Worm (Caenorhabditis elegans) whole organism, young adult: ENCODE data around the gene oma-2.
A peak's percentile ranks its signal among the peaks of the same experiment; 100 is the strongest.

Source experiments
- D2030.7 ChIP-seq: fragments of 200-800 bp; sonication (Bioruptor generic); IDR thresholded peaks from 2 replicates; pipeline ENCODE4 v1.3.6; 2022; ENCODE audit warnings: missing genetic modification reagents, missing genetic modification characterization, missing compliant biosample characterization
- F22D6.2 ChIP-seq: sonication (generic microtip); optimal IDR thresholded peaks from 2 replicates; lab custom pipeline; 2016; ENCODE audit warnings: mild to moderate bottlenecking, missing genetic modification characterization, missing compliant biosample characterization
- F23B12.7 ChIP-seq: sonication (generic microtip); optimal IDR thresholded peaks from 2 replicates; lab custom pipeline; 2017; ENCODE audit warnings: missing genetic modification characterization, mild to moderate bottlenecking, missing compliant biosample characterization, antibody characterized with exemption, moderate library complexity; ENCODE audit not compliant: insufficient read depth
- F37B4.10 ChIP-seq: fragments of 200-800 bp; sonication (Bioruptor generic); IDR thresholded peaks from 2 replicates; pipeline ENCODE4 v1.3.6; 2022; ENCODE audit warnings: missing genetic modification characterization, missing compliant biosample characterization
- F52B5.7 ChIP-seq: sonication (generic microtip); optimal IDR thresholded peaks from 2 replicates; lab custom pipeline; 2016; ENCODE audit warnings: mild to moderate bottlenecking, missing genetic modification characterization, missing compliant biosample characterization
- F55B11.4 ChIP-seq: sonication (generic microtip); optimal IDR thresholded peaks from 2 replicates; lab custom pipeline; 2016; ENCODE audit warnings: missing compliant biosample characterization, missing genetic modification characterization, borderline replicate concordance; ENCODE audit not compliant: insufficient read depth
- K11D2.4 ChIP-seq: fragments of 200-800 bp; sonication (Bioruptor generic); IDR thresholded peaks from 2 replicates; pipeline ENCODE4 v1.3.6; 2022; ENCODE audit warnings: missing genetic modification reagents, missing genetic modification characterization, missing compliant biosample characterization
- Y56A3A.18 ChIP-seq: fragments of 200-800 bp; sonication (Bioruptor generic); IDR thresholded peaks from 2 replicates; pipeline ENCODE4 v1.3.6; 2022; ENCODE audit warnings: missing genetic modification reagents, missing genetic modification characterization, missing compliant biosample characterization
- ama-1 ChIP-seq, 3 experiments: fragments of 150-350 bp in 1 of 3; sonication (generic microtip) in 2 of 3; optimal IDR thresholded peaks; 2 replicates each; lab custom pipeline; 2014 to 2018; ENCODE audit warnings: missing biosample characterization in 2 of 3, missing genetic modification characterization in 2 of 3, missing genetic modification reagents in 2 of 3
- aptf-2 ChIP-seq: fragments of 200-800 bp; sonication (Bioruptor generic); conservative IDR thresholded peaks from 2 replicates; pipeline ENCODE4 v1.3.6; 2022; ENCODE audit warnings: missing genetic modification reagents, missing genetic modification characterization, missing compliant biosample characterization
- attf-3 ChIP-seq: fragments of 200-800 bp; sonication (Bioruptor generic); conservative IDR thresholded peaks from 2 replicates; pipeline ENCODE4 v1.3.6; 2022; ENCODE audit warnings: missing genetic modification reagents, missing genetic modification characterization, missing compliant biosample characterization
- bed-1 ChIP-seq: fragments of 200-800 bp; sonication (Bioruptor generic); IDR thresholded peaks from 2 replicates; pipeline ENCODE4 v1.3.6; 2022; ENCODE audit warnings: missing genetic modification reagents, missing genetic modification characterization, missing compliant biosample characterization
- ccch-3 ChIP-seq: fragments of 200-800 bp; sonication (Bioruptor generic); optimal IDR thresholded peaks from 2 replicates; lab custom pipeline; 2018; ENCODE audit warnings: mild to moderate bottlenecking, missing genetic modification characterization, missing compliant biosample characterization
- cebp-2 ChIP-seq: fragments of 200-800 bp; sonication (Bioruptor generic); IDR thresholded peaks from 2 replicates; pipeline ENCODE4 v1.3.6; 2022; ENCODE audit warnings: missing genetic modification characterization, missing compliant biosample characterization
- ceh-40 ChIP-seq: fragments of 200-800 bp; sonication (Bioruptor generic); IDR thresholded peaks from 2 replicates; pipeline ENCODE4 v1.3.6; 2022; ENCODE audit warnings: missing genetic modification characterization, missing compliant biosample characterization
- ceh-58 ChIP-seq: fragments of 200-800 bp; sonication (Bioruptor generic); IDR thresholded peaks from 2 replicates; pipeline ENCODE4 v1.3.6; 2022; ENCODE audit warnings: missing genetic modification characterization, missing compliant biosample characterization
- ceh-91 ChIP-seq: fragments of 200-800 bp; sonication (Bioruptor generic); IDR thresholded peaks from 2 replicates; pipeline ENCODE4 v1.3.6; 2022; ENCODE audit warnings: missing genetic modification reagents, missing genetic modification characterization, missing compliant biosample characterization
- egl-18 ChIP-seq: fragments of 200-800 bp; sonication (Bioruptor generic); IDR thresholded peaks from 2 replicates; pipeline ENCODE4 v1.3.6; 2022; ENCODE audit warnings: missing genetic modification reagents, missing genetic modification characterization, missing compliant biosample characterization
- gei-17 ChIP-seq: fragments of 200-800 bp; sonication (Bioruptor generic); optimal IDR thresholded peaks from 2 replicates; lab custom pipeline; 2018; ENCODE audit warnings: mild to moderate bottlenecking, missing genetic modification characterization, missing compliant biosample characterization
- him-1 ChIP-seq: sonication (generic microtip); optimal IDR thresholded peaks from 2 replicates; lab custom pipeline; 2016; ENCODE audit warnings: missing genotype, missing genetic modification reagents, missing genetic modification characterization, missing compliant biosample characterization
- hlh-12 ChIP-seq: sonication (generic microtip); optimal IDR thresholded peaks from 2 replicates; lab custom pipeline; 2016; ENCODE audit warnings: missing genetic modification characterization, missing compliant biosample characterization
- hmg-1.2 ChIP-seq: fragments of 200-800 bp; sonication (Bioruptor generic); IDR thresholded peaks from 2 replicates; pipeline ENCODE4 v1.3.6; 2022; ENCODE audit warnings: missing genetic modification reagents, missing genetic modification characterization, missing compliant biosample characterization
- hmg-20 ChIP-seq: fragments of 200-800 bp; sonication (Bioruptor generic); IDR thresholded peaks from 2 replicates; pipeline ENCODE4 v1.3.6; 2022; ENCODE audit warnings: missing genetic modification reagents, missing genetic modification characterization, missing compliant biosample characterization
- lag-1 ChIP-seq: fragments of 200-800 bp; sonication (Bioruptor generic); IDR thresholded peaks from 2 replicates; pipeline ENCODE4 v1.3.6; 2022; ENCODE audit warnings: missing genetic modification reagents, missing genetic modification characterization, missing compliant biosample characterization
- lin-35 ChIP-seq, 3 experiments: fragments of 150-350 bp in 2 of 3; sonication (generic microtip) in 1 of 3; optimal IDR thresholded peaks; 2 replicates each; lab custom pipeline; 2014 to 2018; ENCODE audit warnings: missing biosample characterization in 3 of 3, missing genetic modification characterization in 3 of 3, missing genetic modification reagents in 3 of 3
- madf-10 ChIP-seq: sonication (generic microtip); optimal IDR thresholded peaks from 2 replicates; lab custom pipeline; 2016; ENCODE audit warnings: mild to moderate bottlenecking, missing genetic modification characterization, missing compliant biosample characterization
- mes-4 ChIP-seq: sonication (generic microtip); optimal IDR thresholded peaks from 2 replicates; lab custom pipeline; 2016; ENCODE audit warnings: missing genotype, missing genetic modification characterization, missing compliant biosample characterization
- mxl-1 ChIP-seq: sonication (generic microtip); optimal IDR thresholded peaks from 2 replicates; lab custom pipeline; 2016; ENCODE audit warnings: missing genetic modification characterization, missing compliant biosample characterization
- nfyb-1 ChIP-seq: fragments of 200-800 bp; sonication (Bioruptor generic); IDR thresholded peaks from 2 replicates; pipeline ENCODE4 v1.3.6; 2022; ENCODE audit warnings: missing genetic modification reagents, missing genetic modification characterization, missing compliant biosample characterization
- nhr-120 ChIP-seq: fragments of 200-800 bp; sonication (Bioruptor generic); IDR thresholded peaks from 2 replicates; pipeline ENCODE4 v1.3.6; 2022; ENCODE audit warnings: missing genetic modification characterization, missing compliant biosample characterization
- nhr-80 ChIP-seq: sonication (generic microtip); optimal IDR thresholded peaks from 2 replicates; lab custom pipeline; 2016; ENCODE audit warnings: missing genetic modification characterization, missing compliant biosample characterization
- rcor-1 ChIP-seq: fragments of 200-800 bp; sonication (Bioruptor generic); IDR thresholded peaks from 2 replicates; pipeline ENCODE4 v1.3.6; 2022; ENCODE audit warnings: missing genetic modification reagents, missing genetic modification characterization, missing compliant biosample characterization
- rec-8 ChIP-seq, 2 experiments: sonication (generic microtip); optimal IDR thresholded peaks; 2 replicates each; lab custom pipeline; 2016; ENCODE audit warnings: mild to moderate bottlenecking in 2 of 2, missing genetic modification characterization in 2 of 2, missing genetic modification reagents in 2 of 2, missing genotype in 2 of 2, missing biosample characterization in 1 of 2, missing compliant biosample characterization in 1 of 2, moderate library complexity in 1 of 2
- snpc-1.1 ChIP-seq: sonication (generic microtip); optimal IDR thresholded peaks from 2 replicates; lab custom pipeline; 2017; ENCODE audit warnings: missing genetic modification characterization, mild to moderate bottlenecking, missing compliant biosample characterization, antibody characterized with exemption, moderate library complexity, missing genotype, missing genetic modification reagents; ENCODE audit not compliant: insufficient read depth
- somi-1 ChIP-seq: fragments of 200-800 bp; sonication (Bioruptor generic); optimal IDR thresholded peaks from 2 replicates; lab custom pipeline; 2018; ENCODE audit warnings: mild to moderate bottlenecking, missing genetic modification characterization, missing compliant biosample characterization
- sptf-2 ChIP-seq: fragments of 200-800 bp; sonication (Bioruptor generic); optimal IDR thresholded peaks from 2 replicates; lab custom pipeline; 2018; ENCODE audit warnings: mild to moderate bottlenecking, missing genetic modification characterization, missing compliant biosample characterization
- tbx-9 ChIP-seq: sonication (generic microtip); optimal IDR thresholded peaks from 2 replicates; lab custom pipeline; 2016; ENCODE audit warnings: borderline replicate concordance, missing genetic modification characterization, inconsistent platforms, missing compliant biosample characterization
- unc-130 ChIP-seq: sonication (generic microtip); optimal IDR thresholded peaks from 2 replicates; lab custom pipeline; 2016; ENCODE audit warnings: missing genetic modification reagents, missing genetic modification characterization, missing compliant biosample characterization
- unc-62 ChIP-seq: fragments of 150-350 bp; optimal IDR thresholded peaks from 2 replicates; lab custom pipeline; 2014; ENCODE audit warnings: missing biosample characterization, missing genetic modification reagents, missing genetic modification characterization
- ztf-18 ChIP-seq: sonication (generic microtip); optimal IDR thresholded peaks from 2 replicates; lab custom pipeline; 2016; ENCODE audit warnings: missing genotype, mild to moderate bottlenecking, missing genetic modification characterization, missing compliant biosample characterization
- ztf-22 ChIP-seq: fragments of 200-800 bp; sonication (Bioruptor generic); optimal IDR thresholded peaks from 2 replicates; lab custom pipeline; 2018; ENCODE audit warnings: mild to moderate bottlenecking, missing genetic modification characterization, moderate library complexity, missing compliant biosample characterization
- ztf-25 ChIP-seq: fragments of 200-800 bp; sonication (Bioruptor generic); IDR thresholded peaks from 2 replicates; pipeline ENCODE4 v1.3.6; 2022; ENCODE audit warnings: missing genetic modification reagents, missing genetic modification characterization, missing compliant biosample characterization

Gene oma-2

ce11 chrV:8000929-8001513 is 28.2 kb upstream of the oma-2 start, which contains the start of gene Y97E10AR.1 (continued):
- no peak for TF ChIP-seq attf-3
- no peak for TF ChIP-seq bed-1 (GFP tag; lab: Robert Waterston, UW)
- TF ChIP-seq rcor-1 (GFP tag; lab: Robert Waterston, UW), result 0 out of 2 replicates have a peak, but pooled peaks have one; percentile 21
- TF ChIP-seq nfyb-1 (GFP tag; lab: Robert Waterston, UW), result peak; percentile 49; the same call in 1 of the 2 replicates
- peak; percentile 77 for TF ChIP-seq hmg-1.2
- TF ChIP-seq ceh-91 (GFP tag; lab: Robert Waterston, UW), result no peak
- no peak for TF ChIP-seq gei-17
- TF ChIP-seq somi-1 (GFP tag; lab: Kevin White, UChicago), result no peak
- TF ChIP-seq madf-10 (tag; lab: Kevin White, UChicago), result peak; percentile 29
- TF ChIP-seq ama-1 (optimal IDR thresholded peaks at IDR 0.05; lab: Kevin White, UChicago), result no peak
- no peak for TF ChIP-seq ama-1 (GFP tag; optimal IDR thresholded peaks at IDR 0.05; lab: Kevin White, UChicago)
- peak in 1 of 3 experiments; percentile 80 for TF ChIP-seq lin-35 (GFP tag; optimal IDR thresholded peaks at IDR 0.05; lab: Kevin White, UChicago)
- peak; percentile 42 for TF ChIP-seq F23B12.7 (tag; lab: Kevin White, UChicago)
- no peak for TF ChIP-seq rec-8 (tag; optimal IDR thresholded peaks at IDR 0.05; lab: Kevin White, UChicago)
- TF ChIP-seq lag-1 (GFP tag; lab: Robert Waterston, UW), result no peak
- TF ChIP-seq K11D2.4 (GFP tag; lab: Robert Waterston, UW), result no peak
- peak; percentile 75 for TF ChIP-seq ztf-22 (GFP tag; lab: Kevin White, UChicago)
- no peak for TF ChIP-seq egl-18 (GFP tag; lab: Robert Waterston, UW)
- TF ChIP-seq nhr-120 (GFP tag; lab: Robert Waterston, UW), result no peak
- TF ChIP-seq ceh-58 (GFP tag; lab: Robert Waterston, UW), result no peak
- no peak for TF ChIP-seq sptf-2 (GFP tag; lab: Kevin White, UChicago)
- no peak for TF ChIP-seq F22D6.2 (tag; lab: Kevin White, UChicago)
- TF ChIP-seq ztf-25, result no peak
- 0 out of 2 replicates have a peak, but pooled peaks have one; percentile 68 for TF ChIP-seq Y56A3A.18 (GFP tag; lab: Robert Waterston, UW)
- TF ChIP-seq mxl-1, result no peak
- TF ChIP-seq hlh-12 (tag; lab: Kevin White, UChicago), result no peak
- peak; percentile 98 for TF ChIP-seq nhr-80 (tag; lab: Kevin White, UChicago)
- TF ChIP-seq unc-130 (GFP tag; lab: Kevin White, UChicago), result no peak
- no peak for TF ChIP-seq cebp-2 (GFP tag; lab: Robert Waterston, UW)
- TF ChIP-seq tbx-9 (tag; lab: Kevin White, UChicago), result no peak
- TF ChIP-seq ceh-40 (GFP tag; lab: Robert Waterston, UW), result no peak
- TF ChIP-seq D2030.7 (GFP tag; lab: Robert Waterston, UW), result no peak
- TF ChIP-seq, all 124 proteins: peak for 31

- TF ChIP-seq attf-3 (no peak), ccch-3 (GFP tag; lab: Kevin White, UChicago) (no peak), F23B12.7 (tag; lab: Kevin White, UChicago) (no peak), hmg-20 (no peak), snpc-1.1 (tag; lab: Kevin White, UChicago) (no peak), F37B4.10 (no peak), unc-62 (GFP tag; lab: Kevin White, UChicago) (no peak), F52B5.7 (tag; lab: Kevin White, UChicago) (no peak), gei-17 (no peak), aptf-2 (GFP tag; lab: Robert Waterston, UW) (no peak), him-1 (tag; lab: Kevin White, UChicago) (no peak), mes-4 (tag; lab: Kevin White, UChicago) (no peak), ceh-58 (GFP tag; lab: Robert Waterston, UW) (no peak), F55B11.4 (tag; lab: Kevin White, UChicago) (no peak), ztf-18 (tag; lab: Kevin White, UChicago) (no peak)
Observed at ce11 chrV:8005000-8005399, 24.2 kb upstream of the oma-2 start, which contains the start of gene Y97E10AR.8. Gene Y97E10AR.8, plus strand, starts transcription at chrV:8005300.
